Fruit fly (Drosophila melanogaster): ENCODE results near the gene Pkd2.

Pkd2 gene

dm6 chr2L:12421793-12422691 is 24.0 kb downstream of the Pkd2 start (continued):
- TF ChIP-seq twi (tag; optimal IDR thresholded peaks at IDR 0.05): no peak
- TF ChIP-seq az2 (GFP tag; optimal IDR thresholded peaks at IDR 0.05): peak; percentile 14
- no peak for TF ChIP-seq bowl (GFP tag; IDR thresholded peaks at IDR 0.05)
- peak; percentile 25 for TF ChIP-seq Ets65A (GFP tag)
- TF ChIP-seq CG15269 (tag; optimal IDR thresholded peaks at IDR 0.05): peak; percentile 36
- TF ChIP-seq hth (optimal IDR thresholded peaks at IDR 0.05): no peak
- no peak for TF ChIP-seq CG18011 (GFP tag; optimal IDR thresholded peaks at IDR 0.05)
- no peak for TF ChIP-seq CG42726 (GFP tag; IDR thresholded peaks at IDR 0.05; ENCODE audit: partially characterized antibody)
- TF ChIP-seq CG7372 (GFP tag; IDR thresholded peaks at IDR 0.05): no peak
- TF ChIP-seq CG10274 (GFP tag; optimal IDR thresholded peaks at IDR 0.05): peak; percentile 38
- TF ChIP-seq ash1 (GFP tag; optimal IDR thresholded peaks at IDR 0.05): no peak
- 0 out of 3 replicates have a peak, but pooled peaks have one; percentile 52 for TF ChIP-seq CG11456 (GFP tag; IDR thresholded peaks at IDR 0.05)
- TF ChIP-seq dmrt99B (tag; optimal IDR thresholded peaks at IDR 0.05): peak; percentile 35
- no peak for TF ChIP-seq toy (GFP tag; IDR thresholded peaks at IDR 0.05)
- TF ChIP-seq insv (GFP tag; optimal IDR thresholded peaks at IDR 0.05): no peak
- no peak for TF ChIP-seq gsb-n (tag; optimal IDR thresholded peaks at IDR 0.05)
- no peak for TF ChIP-seq gt (GFP tag; IDR thresholded peaks at IDR 0.05)
- TF ChIP-seq kni (GFP tag; optimal IDR thresholded peaks at IDR 0.05): no peak
- TF ChIP-seq CG15479 (GFP tag; optimal IDR thresholded peaks at IDR 0.05): no peak
- TF ChIP-seq ind (GFP tag; optimal IDR thresholded peaks at IDR 0.05): no peak
- TF ChIP-seq CG10209 (GFP tag; optimal IDR thresholded peaks at IDR 0.05): peak; percentile 10
- no peak for TF ChIP-seq CG10565 (GFP tag; optimal IDR thresholded peaks at IDR 0.05)
- TF ChIP-seq gsb (GFP tag; IDR thresholded peaks at IDR 0.05): no peak
- no peak for TF ChIP-seq CG4424 (GFP tag; optimal IDR thresholded peaks at IDR 0.05)
- TF ChIP-seq CG7556 (GFP tag; optimal IDR thresholded peaks at IDR 0.05): peak; percentile 31
- peak; percentile 15 for TF ChIP-seq CG12391 (tag; optimal IDR thresholded peaks at IDR 0.05)
- no peak for TF ChIP-seq CG14965 (GFP tag; optimal IDR thresholded peaks at IDR 0.05; ENCODE audit: borderline replicate concordance)
- TF ChIP-seq CG13296 (GFP tag; optimal IDR thresholded peaks at IDR 0.05): no peak
- 0 out of 2 replicates have a peak, but pooled peaks have one; percentile 21 for TF ChIP-seq sisA (GFP tag; IDR thresholded peaks at IDR 0.05)
- no peak for TF ChIP-seq usp (GFP tag; optimal IDR thresholded peaks at IDR 0.05)
- no peak for TF ChIP-seq B-H1 (GFP tag; IDR thresholded peaks at IDR 0.05)
- TF ChIP-seq CG10959 (GFP tag; IDR thresholded peaks at IDR 0.05): no peak
- TF ChIP-seq Hey (tag; optimal IDR thresholded peaks at IDR 0.05): no peak
- no peak for TF ChIP-seq croc (GFP tag; conservative IDR thresholded peaks at IDR 0.05)
- TF ChIP-seq CG13424 (tag; optimal IDR thresholded peaks at IDR 0.05): peak; percentile 2
- TF ChIP-seq trh (GFP tag; optimal IDR thresholded peaks at IDR 0.05): no peak
- peak; percentile 26; the same call in 1 of the 2 replicates for TF ChIP-seq stc (GFP tag; IDR thresholded peaks at IDR 0.05)
- peak; percentile 88 for TF ChIP-seq vvl (GFP tag; IDR thresholded peaks at IDR 0.05)
- TF ChIP-seq CG5953 (GFP tag; IDR thresholded peaks at IDR 0.05): no peak
- TF ChIP-seq HLHmδ (GFP tag; optimal IDR thresholded peaks at IDR 0.05): no peak
- TF ChIP-seq CG9932 (GFP tag; IDR thresholded peaks at IDR 0.05): peak; percentile 45
- TF ChIP-seq crc (GFP tag; optimal IDR thresholded peaks at IDR 0.05): no peak
- TF ChIP-seq tgo (GFP tag; IDR thresholded peaks at IDR 0.05): 0 out of 3 replicates have a peak, but pooled peaks have one; percentile 20
- peak; percentile 4 for TF ChIP-seq Meics (GFP tag; optimal IDR thresholded peaks at IDR 0.05)
- no peak for TF ChIP-seq CG4820 (GFP tag; optimal IDR thresholded peaks at IDR 0.05)
- no peak for TF ChIP-seq CG8089 (GFP tag; optimal IDR thresholded peaks at IDR 0.05)
- TF ChIP-seq lilli (GFP tag; optimal IDR thresholded peaks at IDR 0.05): peak; percentile 15
- TF ChIP-seq wor (GFP tag; IDR thresholded peaks at IDR 0.05): no peak
- TF ChIP-seq Sox102F (GFP tag; optimal IDR thresholded peaks at IDR 0.05): peak; percentile 9
- TF ChIP-seq CG9215 (GFP tag; IDR thresholded peaks at IDR 0.05): no peak

All from whole organism, embryonic.